Worm (Caenorhabditis elegans): Measurements from ENCODE around the gene clec-224.
A peak's percentile ranks its signal among the peaks of the same experiment; 100 is the strongest.

The clec-224 gene

ce11 chrV:12179338-12179737 lies at the start of gene clec-224:
TSS of gene clec-224 (minus strand) at chrV:12179438.
- no peak for TF ChIP-seq elt-1 (tag; optimal IDR thresholded peaks at IDR 0.05)
- no peak for TF ChIP-seq crh-2 (tag; optimal IDR thresholded peaks at IDR 0.05)
- TF ChIP-seq ZK546.5 (tag; optimal IDR thresholded peaks at IDR 0.05), result no peak
- TF ChIP-seq lin-39 (tag; optimal IDR thresholded peaks at IDR 0.05), result no peak
- TF ChIP-seq gmeb-1 (tag; optimal IDR thresholded peaks at IDR 0.05), result no peak
- no peak for TF ChIP-seq nhr-25 (tag; optimal IDR thresholded peaks at IDR 0.05)
- no peak for TF ChIP-seq elt-3 (tag; optimal IDR thresholded peaks at IDR 0.05)
- no peak for TF ChIP-seq unc-39 (tag; optimal IDR thresholded peaks at IDR 0.05)
- no peak for TF ChIP-seq egl-27 (tag; optimal IDR thresholded peaks at IDR 0.05)
- TF ChIP-seq blmp-1 (tag; optimal IDR thresholded peaks at IDR 0.05; ENCODE audit: insufficient read depth), result no peak
- TF ChIP-seq nhr-21 (tag; optimal IDR thresholded peaks at IDR 0.05), result no peak
- no peak for TF ChIP-seq F13H6.1 (tag; optimal IDR thresholded peaks at IDR 0.05)
- no peak for TF ChIP-seq ceh-16 (tag; optimal IDR thresholded peaks at IDR 0.05)
- TF ChIP-seq peb-1 (tag; optimal IDR thresholded peaks at IDR 0.05), result no peak

ce11 chrV:12213027-12213426 lies 33.8 kb upstream of the clec-224 start, which contains the start of gene vab-8:
TSS of gene vab-8 (plus strand) at chrV:12213327.
- TF ChIP-seq nhr-10 (tag; optimal IDR thresholded peaks at IDR 0.05) (no peak), fos-1 (tag; optimal IDR thresholded peaks at IDR 0.05) (peak; percentile 47)

ce11 chrV:12211090-12211489 lies 31.9 kb upstream of the clec-224 start:
- TF ChIP-seq nhr-129 (tag; optimal IDR thresholded peaks at IDR 0.05), result peak; percentile 23
- no peak for TF ChIP-seq nhr-12 (tag; optimal IDR thresholded peaks at IDR 0.05)
- no peak for TF ChIP-seq ama-1 (optimal IDR thresholded peaks at IDR 0.05)
- TF ChIP-seq zag-1 (tag; optimal IDR thresholded peaks at IDR 0.05), result peak; percentile 32
- peak; percentile 20 for TF ChIP-seq unc-55 (GFP tag; optimal IDR thresholded peaks at IDR 0.05)
- TF ChIP-seq F13H6.1 (tag; optimal IDR thresholded peaks at IDR 0.05), result peak; percentile 30

ce11 chrV:12209951-12210350 lies 30.7 kb upstream of the clec-224 start:
- TF ChIP-seq mbf-1 (tag; optimal IDR thresholded peaks at IDR 0.05), result no peak
- TF ChIP-seq skn-1 (tag; optimal IDR thresholded peaks at IDR 0.05), result no peak
- no peak for TF ChIP-seq nhr-10 (tag; optimal IDR thresholded peaks at IDR 0.05)
- no peak for TF ChIP-seq nhr-23 (tag; optimal IDR thresholded peaks at IDR 0.05)
- no peak for TF ChIP-seq snpc-4 (tag; optimal IDR thresholded peaks at IDR 0.05)
- TF ChIP-seq gmeb-1 (tag; optimal IDR thresholded peaks at IDR 0.05), result no peak
- no peak for TF ChIP-seq sem-4 (tag; optimal IDR thresholded peaks at IDR 0.05)

ce11 chrV:12208678-12209077 lies 29.4 kb upstream of the clec-224 start:
- TF ChIP-seq sma-9 (GFP tag; optimal IDR thresholded peaks at IDR 0.05) (peak; percentile 1), sma-9 (tag; optimal IDR thresholded peaks at IDR 0.05) (no peak), ceh-16 (tag; optimal IDR thresholded peaks at IDR 0.05) (no peak)

ce11 chrV:12199474-12199873 lies 20.2 kb upstream of the clec-224 start:
- TF ChIP-seq unc-62 (GFP tag; optimal IDR thresholded peaks at IDR 0.05), result no peak
- TF ChIP-seq nhr-12 (tag; optimal IDR thresholded peaks at IDR 0.05), result no peak
- peak; percentile 80 for TF ChIP-seq nhr-21 (tag; optimal IDR thresholded peaks at IDR 0.05)
- TF ChIP-seq fos-1 (tag; optimal IDR thresholded peaks at IDR 0.05), result peak; percentile 9
- TF ChIP-seq nhr-25 (tag; optimal IDR thresholded peaks at IDR 0.05), result no peak
- TF ChIP-seq ceh-82 (tag; optimal IDR thresholded peaks at IDR 0.05), result no peak
- TF ChIP-seq alr-1 (tag; optimal IDR thresholded peaks at IDR 0.05), result no peak
- TF ChIP-seq sma-3 (GFP tag; optimal IDR thresholded peaks at IDR 0.05), result peak; percentile 78
- peak; percentile 27 for TF ChIP-seq egl-27 (tag; optimal IDR thresholded peaks at IDR 0.05)
- no peak for TF ChIP-seq ZK546.5 (tag; optimal IDR thresholded peaks at IDR 0.05)
- TF ChIP-seq sma-9 (GFP tag; optimal IDR thresholded peaks at IDR 0.05), result peak; percentile 77
- no peak for TF ChIP-seq sma-9 (tag; optimal IDR thresholded peaks at IDR 0.05)
- no peak for TF ChIP-seq aly-2 (tag; optimal IDR thresholded peaks at IDR 0.05)
- TF ChIP-seq ztf-11 (tag; optimal IDR thresholded peaks at IDR 0.05), result no peak
- TF ChIP-seq sem-4 (tag; optimal IDR thresholded peaks at IDR 0.05), result peak; percentile 3
- no peak for TF ChIP-seq elt-3 (tag; optimal IDR thresholded peaks at IDR 0.05)
- no peak for TF ChIP-seq Y55F3AM.14 (GFP tag; optimal IDR thresholded peaks at IDR 0.05)
- TF ChIP-seq unc-55 (GFP tag; optimal IDR thresholded peaks at IDR 0.05), result no peak
- TF ChIP-seq zag-1 (tag; optimal IDR thresholded peaks at IDR 0.05), result no peak
- TF ChIP-seq lin-13 (GFP tag; optimal IDR thresholded peaks at IDR 0.05), result no peak
- no peak for TF ChIP-seq C34F6.9 (tag; optimal IDR thresholded peaks at IDR 0.05)
- no peak for TF ChIP-seq ceh-16 (tag; optimal IDR thresholded peaks at IDR 0.05)
- TF ChIP-seq dmd-4 (tag; optimal IDR thresholded peaks at IDR 0.05), result no peak
- no peak for TF ChIP-seq R02D3.7 (tag; optimal IDR thresholded peaks at IDR 0.05)
- no peak for TF ChIP-seq elt-1 (tag; optimal IDR thresholded peaks at IDR 0.05)

Data from whole organism, L2 larva.